Fruit fly (Drosophila melanogaster): ENCODE data around the gene CG9154.

The CG9154 gene

DNA sequence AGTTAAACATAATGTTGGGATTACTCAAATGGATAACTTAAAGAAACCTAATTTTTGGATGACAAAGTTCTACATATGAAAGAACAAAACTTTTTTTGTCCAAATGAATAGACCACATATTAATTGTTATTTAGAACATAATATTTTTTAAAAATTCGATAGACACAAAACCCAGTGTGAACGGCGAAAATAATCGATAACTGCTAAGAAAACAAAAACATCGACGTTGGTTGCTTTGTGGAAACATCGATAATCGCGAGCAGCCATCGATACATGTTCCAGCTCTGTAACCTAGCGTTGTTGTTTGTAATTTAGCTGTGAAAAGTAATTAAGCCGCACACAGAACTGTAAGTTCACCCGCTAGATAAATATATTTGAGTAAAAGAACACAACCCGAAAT is 19.9 kb downstream of the CG9154 start, which contains the start of gene CG9135 (continued):
- TF ChIP-seq bcd (GFP tag; optimal IDR thresholded peaks at IDR 0.05) (no peak), dati (GFP tag; IDR thresholded peaks at IDR 0.05) (no peak), CG9932 (GFP tag; IDR thresholded peaks at IDR 0.05) (peak; percentile 59; the same call in 1 of the 2 replicates), cwo (GFP tag; optimal IDR thresholded peaks at IDR 0.05) (no peak), gfzf (GFP tag; optimal IDR thresholded peaks at IDR 0.05) (no peak), CG14965 (GFP tag; optimal IDR thresholded peaks at IDR 0.05; ENCODE audit: borderline replicate concordance) (no peak), CG3281 (GFP tag; optimal IDR thresholded peaks at IDR 0.05) (no peak), CG2712 (tag; optimal IDR thresholded peaks at IDR 0.05) (peak; percentile 36), Fer3 (tag; optimal IDR thresholded peaks at IDR 0.05) (peak; percentile 9), CG6765 (GFP tag; optimal IDR thresholded peaks at IDR 0.05) (no peak), ATbp (GFP tag; optimal IDR thresholded peaks at IDR 0.05) (no peak), ems (GFP tag; optimal IDR thresholded peaks at IDR 0.05) (no peak), Rfx (GFP tag; IDR thresholded peaks at IDR 0.05) (peak; percentile 62), CG10209 (GFP tag; optimal IDR thresholded peaks at IDR 0.05) (no peak), nerfin-1 (tag; optimal IDR thresholded peaks at IDR 0.05) (no peak), her (GFP tag; optimal IDR thresholded peaks at IDR 0.05) (no peak), Mad (GFP tag; optimal IDR thresholded peaks at IDR 0.05) (no peak), CG15514 (GFP tag; optimal IDR thresholded peaks at IDR 0.05) (peak; percentile 58), pho (GFP tag; optimal IDR thresholded peaks at IDR 0.05) (no peak), en (GFP tag; optimal IDR thresholded peaks at IDR 0.05) (no peak), Hr39 (optimal IDR thresholded peaks at IDR 0.05) (no peak), Fer1 (GFP tag; optimal IDR thresholded peaks at IDR 0.05) (no peak), CG1647 (GFP tag; optimal IDR thresholded peaks at IDR 0.05) (no peak), CG4617 (GFP tag; optimal IDR thresholded peaks at IDR 0.05; ENCODE audit: borderline replicate concordance) (peak; percentile 14), CG11696 (GFP tag; IDR thresholded peaks at IDR 0.05) (no peak), CG18619 (GFP tag; optimal IDR thresholded peaks at IDR 0.05) (no peak), CG8924 (tag; optimal IDR thresholded peaks at IDR 0.05) (no peak), CG10267 (tag; optimal IDR thresholded peaks at IDR 0.05) (peak; percentile 19), slp2 (GFP tag; optimal IDR thresholded peaks at IDR 0.05) (no peak), CG1603 (tag; optimal IDR thresholded peaks at IDR 0.05) (peak; percentile 66), slbo (GFP tag; IDR thresholded peaks at IDR 0.05) (0 out of 2 replicates have a peak, but pooled peaks have one; percentile 8), Bteb2 (GFP tag; optimal IDR thresholded peaks at IDR 0.05) (no peak), Pdp1 (GFP tag; optimal IDR thresholded peaks at IDR 0.05) (no peak), dmrt11E (tag; optimal IDR thresholded peaks at IDR 0.05) (no peak), nom (GFP tag; optimal IDR thresholded peaks at IDR 0.05) (no peak), Dip3 (GFP tag; optimal IDR thresholded peaks at IDR 0.05) (no peak), az2 (GFP tag; optimal IDR thresholded peaks at IDR 0.05) (no peak), mld (GFP tag; IDR thresholded peaks at IDR 0.05; ENCODE audit: partially characterized antibody) (peak; percentile 99), CG10366 (GFP tag; IDR thresholded peaks at IDR 0.05) (no peak), Dad (GFP tag; optimal IDR thresholded peaks at IDR 0.05) (no peak), Blimp-1 (GFP tag; optimal IDR thresholded peaks at IDR 0.05) (no peak), Elba2 (GFP tag; optimal IDR thresholded peaks at IDR 0.05) (no peak), jing (GFP tag; optimal IDR thresholded peaks at IDR 0.05) (no peak), CG4820 (GFP tag; optimal IDR thresholded peaks at IDR 0.05) (no peak), slou (GFP tag; optimal IDR thresholded peaks at IDR 0.05) (no peak), danr (GFP tag; IDR thresholded peaks at IDR 0.05) (no peak), CG11247 (GFP tag; IDR thresholded peaks at IDR 0.05) (no peak), oc (tag; optimal IDR thresholded peaks at IDR 0.05) (no peak), NC2α (GFP tag; optimal IDR thresholded peaks at IDR 0.05) (no peak), CG1529 (GFP tag; optimal IDR thresholded peaks at IDR 0.05) (no peak), toy (GFP tag; IDR thresholded peaks at IDR 0.05) (no peak), CG8089 (GFP tag; optimal IDR thresholded peaks at IDR 0.05) (no peak)
